Worm (Caenorhabditis elegans) whole organism, L1 larva: ENCODE data around the gene C06C6.9.

Experiments
- dpl-1 ChIP-seq, 3 experiments: fragments of 150-350 bp in 2 of 3; sonication (generic microtip) in 1 of 3; optimal IDR thresholded peaks; 2 replicates each; lab custom pipeline; 2014 to 2017; ENCODE audit warnings: missing biosample characterization in 3 of 3, missing genetic modification characterization in 3 of 3, missing genetic modification reagents in 3 of 3
- nhr-12 ChIP-seq: sonication (generic microtip); optimal IDR thresholded peaks from 2 replicates; lab custom pipeline; 2017; ENCODE audit warnings: missing biosample characterization, missing genetic modification characterization

DNA sequence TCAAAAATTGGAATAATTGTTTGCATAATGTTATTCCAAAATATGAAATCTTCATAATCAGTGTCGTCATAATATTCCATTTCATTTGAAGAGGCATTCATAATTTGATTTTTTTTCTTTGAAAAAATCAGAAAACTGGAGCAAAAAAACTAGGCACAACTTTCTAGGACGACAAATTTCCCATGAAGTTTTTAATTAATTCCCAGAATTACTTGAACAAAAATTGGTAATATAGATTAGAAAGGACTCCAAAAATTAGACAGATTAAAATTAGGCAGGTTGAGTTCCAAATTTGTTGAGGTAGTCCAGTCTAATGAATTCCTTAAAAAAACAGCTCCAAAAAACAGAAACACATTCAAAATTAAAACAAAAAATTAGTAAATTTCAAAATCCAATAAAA, 41.6 kb downstream of the C06C6.9 start, which contains the start of gene srw-57:
- no peak for TF ChIP-seq nhr-12 (tag; lab: Kevin White, UChicago)
- no peak for TF ChIP-seq dpl-1 (GFP tag; optimal IDR thresholded peaks at IDR 0.05; lab: Kevin White, UChicago)
